Worm (Caenorhabditis elegans) whole organism, young adult: ENCODE data around the gene flcn-1.

Experiments used
- B0035.1 ChIP-seq: sonication (generic microtip); optimal IDR thresholded peaks from 2 replicates; lab custom pipeline; 2016; ENCODE audit warnings: missing genetic modification characterization, mild to moderate bottlenecking, missing compliant biosample characterization, missing genotype, missing genetic modification reagents
- B0261.1 ChIP-seq: sonication (generic microtip); optimal IDR thresholded peaks from 2 replicates; lab custom pipeline; 2016; ENCODE audit warnings: mild to moderate bottlenecking, missing genetic modification characterization, moderate library complexity, missing compliant biosample characterization
- F49E8.2 ChIP-seq: sonication (generic microtip); optimal IDR thresholded peaks from 3 replicates; lab custom pipeline; 2017; ENCODE audit warnings: missing genetic modification characterization, mild to moderate bottlenecking, missing compliant biosample characterization, antibody characterized with exemption, moderate library complexity; ENCODE audit not compliant: insufficient read depth
- F55B11.4 ChIP-seq: sonication (generic microtip); optimal IDR thresholded peaks from 2 replicates; lab custom pipeline; 2016; ENCODE audit warnings: missing compliant biosample characterization, missing genetic modification characterization, borderline replicate concordance; ENCODE audit not compliant: insufficient read depth
- T26A5.8 ChIP-seq: sonication (generic microtip); optimal IDR thresholded peaks from 2 replicates; lab custom pipeline; 2016; ENCODE audit warnings: missing genetic modification characterization, missing compliant biosample characterization
- Y95B8A.8 ChIP-seq: fragments of 200-800 bp; sonication (Bioruptor generic); IDR thresholded peaks from 2 replicates; pipeline ENCODE4 v1.3.6; 2022; ENCODE audit warnings: missing genetic modification reagents, missing genetic modification characterization, missing compliant biosample characterization
- aptf-2 ChIP-seq: fragments of 200-800 bp; sonication (Bioruptor generic); conservative IDR thresholded peaks from 2 replicates; pipeline ENCODE4 v1.3.6; 2022; ENCODE audit warnings: missing genetic modification reagents, missing genetic modification characterization, missing compliant biosample characterization
- attf-5 ChIP-seq: fragments of 200-800 bp; sonication (Bioruptor generic); optimal IDR thresholded peaks from 2 replicates; lab custom pipeline; 2018; ENCODE audit warnings: mild to moderate bottlenecking, missing genetic modification characterization, missing compliant biosample characterization
- attf-6 ChIP-seq: fragments of 200-800 bp; sonication (Bioruptor generic); IDR thresholded peaks from 2 replicates; pipeline ENCODE4 v1.3.6; 2022; ENCODE audit warnings: missing genetic modification reagents, missing genetic modification characterization, missing compliant biosample characterization
- bed-1 ChIP-seq: fragments of 200-800 bp; sonication (Bioruptor generic); IDR thresholded peaks from 2 replicates; pipeline ENCODE4 v1.3.6; 2022; ENCODE audit warnings: missing genetic modification reagents, missing genetic modification characterization, missing compliant biosample characterization
- cebp-1 ChIP-seq, 2 experiments: fragments of 200-800 bp in 1 of 2; sonication (Bioruptor generic) in 1 of 2; sonication (generic microtip) in 1 of 2; IDR thresholded peaks in 1 of 2; optimal IDR thresholded peaks in 1 of 2; 2 replicates each; pipeline versions ENCODE4 v1.3.6 to Lab custom; 2017 to 2022; ENCODE audit warnings: missing compliant biosample characterization in 2 of 2, missing genetic modification characterization in 2 of 2, mild to moderate bottlenecking in 1 of 2, missing genetic modification reagents in 1 of 2, moderate library complexity in 1 of 2
- ceh-27 ChIP-seq: fragments of 200-800 bp; sonication (Bioruptor generic); optimal IDR thresholded peaks from 2 replicates; lab custom pipeline; 2018; ENCODE audit warnings: mild to moderate bottlenecking, missing genetic modification characterization, moderate library complexity, missing compliant biosample characterization
- ceh-79 ChIP-seq: sonication (generic microtip); optimal IDR thresholded peaks from 2 replicates; lab custom pipeline; 2017; ENCODE audit warnings: mild to moderate bottlenecking, missing genetic modification characterization, missing compliant biosample characterization
- die-1 ChIP-seq: sonication (generic microtip); optimal IDR thresholded peaks from 2 replicates; lab custom pipeline; 2016; ENCODE audit warnings: missing genotype, mild to moderate bottlenecking, missing genetic modification characterization, missing compliant biosample characterization
- efl-1 ChIP-seq: fragments of 150-350 bp; optimal IDR thresholded peaks from 2 replicates; lab custom pipeline; 2014; ENCODE audit warnings: missing biosample characterization, missing genetic modification reagents, missing genetic modification characterization
- ets-4 ChIP-seq: fragments of 200-800 bp; sonication (Bioruptor generic); optimal IDR thresholded peaks from 2 replicates; lab custom pipeline; 2018; ENCODE audit warnings: mild to moderate bottlenecking, missing genetic modification characterization, missing compliant biosample characterization
- hmg-20 ChIP-seq: fragments of 200-800 bp; sonication (Bioruptor generic); IDR thresholded peaks from 2 replicates; pipeline ENCODE4 v1.3.6; 2022; ENCODE audit warnings: missing genetic modification reagents, missing genetic modification characterization, missing compliant biosample characterization
- lir-1 ChIP-seq: fragments of 200-800 bp; sonication (Bioruptor generic); conservative IDR thresholded peaks from 2 replicates; pipeline ENCODE4 v1.3.6; 2022; ENCODE audit warnings: missing genetic modification reagents, missing genetic modification characterization, missing compliant biosample characterization
- lsl-1 ChIP-seq: fragments of 200-800 bp; sonication (Bioruptor generic); optimal IDR thresholded peaks from 2 replicates; lab custom pipeline; 2018; ENCODE audit warnings: mild to moderate bottlenecking, missing genetic modification characterization, moderate library complexity, missing compliant biosample characterization
- lsy-27 ChIP-seq: sonication (generic microtip); optimal IDR thresholded peaks from 2 replicates; lab custom pipeline; 2017; ENCODE audit warnings: missing genetic modification characterization, mild to moderate bottlenecking, missing compliant biosample characterization, antibody characterized with exemption, missing genotype, borderline replicate concordance; ENCODE audit not compliant: insufficient read depth
- madf-3 ChIP-seq: fragments of 200-800 bp; sonication (Bioruptor generic); IDR thresholded peaks from 2 replicates; pipeline ENCODE4 v1.3.6; 2022; ENCODE audit warnings: missing genetic modification reagents, missing genetic modification characterization, missing compliant biosample characterization
- mel-28 ChIP-seq: sonication (generic microtip); optimal IDR thresholded peaks from 2 replicates; lab custom pipeline; 2016; ENCODE audit warnings: borderline replicate concordance, mild to moderate bottlenecking, missing genetic modification characterization, missing compliant biosample characterization
- mxl-1 ChIP-seq: sonication (generic microtip); optimal IDR thresholded peaks from 2 replicates; lab custom pipeline; 2016; ENCODE audit warnings: missing genetic modification characterization, missing compliant biosample characterization
- nfya-1 ChIP-seq: sonication (generic microtip); optimal IDR thresholded peaks from 2 replicates; lab custom pipeline; 2017; ENCODE audit warnings: antibody characterized with exemption, missing compliant biosample characterization, missing genetic modification characterization, borderline replicate concordance; ENCODE audit not compliant: insufficient read depth
- nfya-2 ChIP-seq: fragments of 200-800 bp; sonication (Bioruptor generic); IDR thresholded peaks from 2 replicates; pipeline ENCODE4 v1.3.6; 2022; ENCODE audit warnings: missing genetic modification reagents, missing genetic modification characterization, missing compliant biosample characterization
- nhr-27 ChIP-seq: fragments of 200-800 bp; sonication (Bioruptor generic); optimal IDR thresholded peaks from 2 replicates; lab custom pipeline; 2018; ENCODE audit warnings: mild to moderate bottlenecking, missing genetic modification characterization, moderate library complexity, missing compliant biosample characterization
- nhr-80 ChIP-seq: sonication (generic microtip); optimal IDR thresholded peaks from 2 replicates; lab custom pipeline; 2016; ENCODE audit warnings: missing genetic modification characterization, missing compliant biosample characterization
- pbrm-1 ChIP-seq: fragments of 200-800 bp; sonication (Bioruptor generic); IDR thresholded peaks from 2 replicates; pipeline ENCODE4 v1.3.6; 2022; ENCODE audit warnings: missing genetic modification reagents, missing genetic modification characterization, missing compliant biosample characterization
- pha-4 ChIP-seq: fragments of 150-350 bp; sonication (generic microtip); optimal IDR thresholded peaks from 2 replicates; lab custom pipeline; 2014; ENCODE audit warnings: missing biosample characterization, missing genetic modification reagents, missing genetic modification characterization
- rec-8 ChIP-seq, 2 experiments: sonication (generic microtip); optimal IDR thresholded peaks; 2 replicates each; lab custom pipeline; 2016; ENCODE audit warnings: mild to moderate bottlenecking in 2 of 2, missing genetic modification characterization in 2 of 2, missing genetic modification reagents in 2 of 2, missing genotype in 2 of 2, missing biosample characterization in 1 of 2, missing compliant biosample characterization in 1 of 2, moderate library complexity in 1 of 2
- snpc-1.1 ChIP-seq: sonication (generic microtip); optimal IDR thresholded peaks from 2 replicates; lab custom pipeline; 2017; ENCODE audit warnings: missing genetic modification characterization, mild to moderate bottlenecking, missing compliant biosample characterization, antibody characterized with exemption, moderate library complexity, missing genotype, missing genetic modification reagents; ENCODE audit not compliant: insufficient read depth
- unc-62 ChIP-seq: fragments of 150-350 bp; optimal IDR thresholded peaks from 2 replicates; lab custom pipeline; 2014; ENCODE audit warnings: missing biosample characterization, missing genetic modification reagents, missing genetic modification characterization
- zim-3 ChIP-seq: sonication (generic microtip); optimal IDR thresholded peaks from 2 replicates; lab custom pipeline; 2017; ENCODE audit warnings: mild to moderate bottlenecking, missing genetic modification characterization, moderate library complexity, missing compliant biosample characterization
- ztf-3 ChIP-seq: fragments of 200-800 bp; sonication (Bioruptor generic); optimal IDR thresholded peaks from 2 replicates; lab custom pipeline; 2018; ENCODE audit warnings: mild to moderate bottlenecking, missing genetic modification characterization, missing compliant biosample characterization

flcn-1 gene

ce11 chrII:6891838-6892237 is 36.7 kb upstream of the flcn-1 start (continued):
- no peak for TF ChIP-seq rec-8 (tag; optimal IDR thresholded peaks at IDR 0.05; lab: Kevin White, UChicago)
- no peak for TF ChIP-seq attf-6 (GFP tag; lab: Robert Waterston, UW)
- no peak for TF ChIP-seq cebp-1 (GFP tag; IDR thresholded peaks at IDR 0.05; lab: Robert Waterston, UW)
- TF ChIP-seq cebp-1 (tag; optimal IDR thresholded peaks at IDR 0.05; lab: Kevin White, UChicago) = peak; percentile 35
- no peak for TF ChIP-seq mxl-1 (tag; lab: Kevin White, UChicago)
- no peak for TF ChIP-seq madf-3 (GFP tag; lab: Robert Waterston, UW)
- no peak for TF ChIP-seq F49E8.2 (tag; lab: Kevin White, UChicago)
- no peak for TF ChIP-seq die-1 (tag; lab: Kevin White, UChicago)
- no peak for TF ChIP-seq lsl-1 (GFP tag; lab: Kevin White, UChicago)
- TF ChIP-seq pha-4 (tag; lab: Kevin White, UChicago) = no peak
- no peak for TF ChIP-seq T26A5.8
- no peak for TF ChIP-seq ceh-79 (tag; lab: Kevin White, UChicago)
- TF ChIP-seq efl-1 = no peak
- TF ChIP-seq ceh-27 (GFP tag; lab: Kevin White, UChicago) = no peak
- TF ChIP-seq nhr-27 (tag; lab: Kevin White, UChicago) = no peak
- no peak for TF ChIP-seq lsy-27 (tag; lab: Kevin White, UChicago)
- TF ChIP-seq ets-4 = no peak
- TF ChIP-seq B0261.1 (tag; lab: Kevin White, UChicago) = no peak
- TF ChIP-seq lir-1 = 0 out of 2 replicates have a peak, but pooled peaks have one; percentile 50
- TF ChIP-seq pbrm-1 (GFP tag; lab: Robert Waterston, UW) = no peak
- TF ChIP-seq attf-5 (GFP tag; lab: Kevin White, UChicago) = peak; percentile 21
- no peak for TF ChIP-seq zim-3
- TF ChIP-seq bed-1 (GFP tag; lab: Robert Waterston, UW) = no peak
- peak; percentile 24 for TF ChIP-seq unc-62 (GFP tag; lab: Kevin White, UChicago)
- TF ChIP-seq nfya-1 = no peak
- TF ChIP-seq mel-28 (tag; lab: Kevin White, UChicago) = no peak
- no peak for TF ChIP-seq ztf-3 (GFP tag; lab: Kevin White, UChicago)
- TF ChIP-seq B0035.1 (tag; lab: Kevin White, UChicago) = no peak
- TF ChIP-seq hmg-20 (GFP tag; lab: Robert Waterston, UW) = no peak
- no peak for TF ChIP-seq aptf-2 (GFP tag; lab: Robert Waterston, UW)
- no peak for TF ChIP-seq F55B11.4 (tag; lab: Kevin White, UChicago)
- no peak for TF ChIP-seq nfya-2 (GFP tag; lab: Robert Waterston, UW)

ce11 chrII:6893589-6894245 is 34.8 kb upstream of the flcn-1 start, which contains the start of gene adal-1:
TSS of gene adal-1 (minus strand) at chrII:6893639.
- peak; percentile 61 for TF ChIP-seq lsl-1 (GFP tag; lab: Kevin White, UChicago)
- peak; percentile 6 for TF ChIP-seq snpc-1.1
- no peak for TF ChIP-seq Y95B8A.8
- TF ChIP-seq, all 124 proteins: peak for 2

- peak; percentile 30 for TF ChIP-seq nhr-80 (tag; lab: Kevin White, UChicago)
- no peak for TF ChIP-seq aptf-2 (GFP tag; lab: Robert Waterston, UW)
Measured at ce11 chrII:6897507-6897906, 31.1 kb upstream of the flcn-1 start, which contains the start of gene C44B7.11. TSS of gene C44B7.11 (minus strand) at chrII:6897540.
